Worm (Caenorhabditis elegans) whole organism, midembryonic: ENCODE measurements around the gene nhx-1.

Experiments
- T22C8.4 ChIP-seq: fragments of 200-800 bp; sonication (Bioruptor generic); IDR thresholded peaks from 2 replicates; pipeline ENCODE4 v1.3.6; 2022; ENCODE audit warnings: missing genetic modification characterization, missing compliant biosample characterization
- cog-1 ChIP-seq: sonication (generic microtip); optimal IDR thresholded peaks from 2 replicates; lab custom pipeline; 2016; ENCODE audit warnings: missing genetic modification characterization, missing compliant biosample characterization
- flt-1 ChIP-seq: fragments of 200-800 bp; sonication (Bioruptor generic); IDR thresholded peaks from 2 replicates; pipeline ENCODE4 v1.3.6; 2022; ENCODE audit warnings: missing genetic modification characterization, missing compliant biosample characterization
- klf-2 ChIP-seq: fragments of 200-800 bp; sonication (Bioruptor generic); conservative IDR thresholded peaks from 2 replicates; pipeline ENCODE4 v1.3.6; 2022; ENCODE audit warnings: missing genetic modification reagents, missing genetic modification characterization, missing compliant biosample characterization
- med-1 ChIP-seq: sonication (generic microtip); optimal IDR thresholded peaks from 2 replicates; lab custom pipeline; 2017; ENCODE audit warnings: missing genetic modification characterization, mild to moderate bottlenecking, missing compliant biosample characterization, antibody characterized with exemption, missing genetic modification reagents; ENCODE audit not compliant: insufficient read depth
- ref-1 ChIP-seq: fragments of 200-800 bp; sonication (Bioruptor generic); conservative IDR thresholded peaks from 2 replicates; pipeline ENCODE4 v1.3.6; 2022; ENCODE audit warnings: missing genetic modification reagents, missing genetic modification characterization, missing compliant biosample characterization
- tab-1 ChIP-seq: fragments of 200-800 bp; sonication (Bioruptor generic); IDR thresholded peaks from 2 replicates; pipeline ENCODE4 v1.3.6; 2022; ENCODE audit warnings: missing genetic modification characterization, missing compliant biosample characterization
- ztf-23 ChIP-seq: fragments of 200-800 bp; sonication (Bioruptor generic); IDR thresholded peaks from 2 replicates; pipeline ENCODE4 v1.3.6; 2022; ENCODE audit warnings: missing genetic modification reagents, missing genetic modification characterization, missing compliant biosample characterization
- ztf-29 ChIP-seq: fragments of 200-800 bp; sonication (Bioruptor generic); IDR thresholded peaks from 2 replicates; pipeline ENCODE4 v1.3.6; 2022; ENCODE audit warnings: missing genetic modification reagents, missing genetic modification characterization, missing compliant biosample characterization

The nhx-1 gene

ce11 chrX:16016796-16017195 is at the start of gene nhx-1, which contains the start of gene VB0395L.1:
Gene nhx-1 (plus strand): TSS chrX:16017121.
Gene VB0395L.1 (minus strand): TSS chrX:16016981.
- no peak for TF ChIP-seq klf-2

ce11 chrX:15982630-15983029 is 34.3 kb upstream of the nhx-1 start, which contains the start of gene C09G1.2:
Gene C09G1.2 (minus strand): TSS chrX:15982730.
- TF ChIP-seq ztf-29 (GFP tag; lab: Robert Waterston, UW), result no peak
- no peak for TF ChIP-seq tab-1 (GFP tag; lab: Robert Waterston, UW)
- TF ChIP-seq ref-1 (GFP tag; lab: Robert Waterston, UW), result no peak
- TF ChIP-seq flt-1 (GFP tag; lab: Robert Waterston, UW), result no peak
- no peak for TF ChIP-seq med-1
- no peak for TF ChIP-seq ztf-23 (GFP tag; lab: Robert Waterston, UW)
- TF ChIP-seq T22C8.4 (GFP tag; lab: Robert Waterston, UW), result no peak
- no peak for TF ChIP-seq klf-2
- no peak for TF ChIP-seq cog-1 (tag; lab: Kevin White, UChicago)

- no peak for TF ChIP-seq ztf-29 (GFP tag; lab: Robert Waterston, UW)
- TF ChIP-seq med-1, result no peak
- TF ChIP-seq ref-1 (GFP tag; lab: Robert Waterston, UW), result no peak
- no peak for TF ChIP-seq T22C8.4 (GFP tag; lab: Robert Waterston, UW)
- no peak for TF ChIP-seq flt-1 (GFP tag; lab: Robert Waterston, UW)
- TF ChIP-seq klf-2, result no peak
- TF ChIP-seq tab-1 (GFP tag; lab: Robert Waterston, UW), result no peak
- TF ChIP-seq cog-1 (tag; lab: Kevin White, UChicago), result no peak
- TF ChIP-seq ztf-23 (GFP tag; lab: Robert Waterston, UW), result no peak
Observed at ce11 chrX:15983288-15983687, 33.6 kb upstream of the nhx-1 start.

- TF ChIP-seq tab-1 (GFP tag; lab: Robert Waterston, UW), result no peak
- no peak for TF ChIP-seq ztf-23 (GFP tag; lab: Robert Waterston, UW)
- TF ChIP-seq med-1, result no peak
- no peak for TF ChIP-seq T22C8.4 (GFP tag; lab: Robert Waterston, UW)
- TF ChIP-seq cog-1 (tag; lab: Kevin White, UChicago), result no peak
- TF ChIP-seq ztf-29 (GFP tag; lab: Robert Waterston, UW), result no peak
- TF ChIP-seq ref-1 (GFP tag; lab: Robert Waterston, UW), result no peak
- no peak for TF ChIP-seq klf-2
- no peak for TF ChIP-seq flt-1 (GFP tag; lab: Robert Waterston, UW)
Observed at ce11 chrX:15988577-15988976, 28.3 kb upstream of the nhx-1 start.

ce11 chrX:15992806-15993205 is 24.1 kb upstream of the nhx-1 start:
- TF ChIP-seq ztf-23 (GFP tag; lab: Robert Waterston, UW) (no peak), ref-1 (GFP tag; lab: Robert Waterston, UW) (no peak), ztf-29 (GFP tag; lab: Robert Waterston, UW) (no peak), tab-1 (GFP tag; lab: Robert Waterston, UW) (no peak), klf-2 (no peak), T22C8.4 (GFP tag; lab: Robert Waterston, UW) (no peak), med-1 (no peak), flt-1 (GFP tag; lab: Robert Waterston, UW) (no peak), cog-1 (tag; lab: Kevin White, UChicago) (no peak)

- no peak for TF ChIP-seq cog-1 (tag; lab: Kevin White, UChicago)
- no peak for TF ChIP-seq flt-1 (GFP tag; lab: Robert Waterston, UW)
Observed at ce11 chrX:15993916-15994315, 23.0 kb upstream of the nhx-1 start.

- TF ChIP-seq ztf-29 (GFP tag; lab: Robert Waterston, UW), result no peak
- no peak for TF ChIP-seq cog-1 (tag; lab: Kevin White, UChicago)
- no peak for TF ChIP-seq ref-1 (GFP tag; lab: Robert Waterston, UW)
- TF ChIP-seq tab-1 (GFP tag; lab: Robert Waterston, UW), result no peak
- TF ChIP-seq flt-1 (GFP tag; lab: Robert Waterston, UW), result no peak
- TF ChIP-seq med-1, result no peak
- TF ChIP-seq T22C8.4 (GFP tag; lab: Robert Waterston, UW), result no peak
- no peak for TF ChIP-seq klf-2
- no peak for TF ChIP-seq ztf-23 (GFP tag; lab: Robert Waterston, UW)
Observed at ce11 chrX:15997153-15997552, 19.8 kb upstream of the nhx-1 start.

ce11 chrX:15997926-15998325 is 19.0 kb upstream of the nhx-1 start:
- no peak for TF ChIP-seq med-1
- TF ChIP-seq flt-1 (GFP tag; lab: Robert Waterston, UW), result no peak
- TF ChIP-seq tab-1 (GFP tag; lab: Robert Waterston, UW), result no peak
- no peak for TF ChIP-seq T22C8.4 (GFP tag; lab: Robert Waterston, UW)
- no peak for TF ChIP-seq ztf-23 (GFP tag; lab: Robert Waterston, UW)
- no peak for TF ChIP-seq ref-1 (GFP tag; lab: Robert Waterston, UW)
- TF ChIP-seq ztf-29 (GFP tag; lab: Robert Waterston, UW), result no peak
- TF ChIP-seq cog-1 (tag; lab: Kevin White, UChicago), result no peak
- no peak for TF ChIP-seq klf-2

ce11 chrX:16002794-16003193 is 14.1 kb upstream of the nhx-1 start:
- no peak for TF ChIP-seq T22C8.4 (GFP tag; lab: Robert Waterston, UW)
- TF ChIP-seq ref-1 (GFP tag; lab: Robert Waterston, UW), result no peak
- TF ChIP-seq cog-1 (tag; lab: Kevin White, UChicago), result no peak
- TF ChIP-seq ztf-23 (GFP tag; lab: Robert Waterston, UW), result no peak
- TF ChIP-seq tab-1 (GFP tag; lab: Robert Waterston, UW), result no peak
- no peak for TF ChIP-seq flt-1 (GFP tag; lab: Robert Waterston, UW)
- no peak for TF ChIP-seq klf-2
- no peak for TF ChIP-seq ztf-29 (GFP tag; lab: Robert Waterston, UW)
- no peak for TF ChIP-seq med-1

ce11 chrX:16006529-16006928 is 10.4 kb upstream of the nhx-1 start, which contains the start of gene C09G1.4:
Gene C09G1.4 (minus strand): TSS chrX:16006629.
- TF ChIP-seq T22C8.4 (GFP tag; lab: Robert Waterston, UW), result no peak
- TF ChIP-seq tab-1 (GFP tag; lab: Robert Waterston, UW), result no peak
- TF ChIP-seq ref-1 (GFP tag; lab: Robert Waterston, UW), result no peak
- no peak for TF ChIP-seq ztf-29 (GFP tag; lab: Robert Waterston, UW)
- TF ChIP-seq med-1, result no peak
- TF ChIP-seq flt-1 (GFP tag; lab: Robert Waterston, UW), result no peak
- no peak for TF ChIP-seq cog-1 (tag; lab: Kevin White, UChicago)
- TF ChIP-seq ztf-23 (GFP tag; lab: Robert Waterston, UW), result no peak
- TF ChIP-seq klf-2, result no peak
